Fruit fly (Drosophila melanogaster): ENCODE results near the gene raw.

Gene raw

DNA sequence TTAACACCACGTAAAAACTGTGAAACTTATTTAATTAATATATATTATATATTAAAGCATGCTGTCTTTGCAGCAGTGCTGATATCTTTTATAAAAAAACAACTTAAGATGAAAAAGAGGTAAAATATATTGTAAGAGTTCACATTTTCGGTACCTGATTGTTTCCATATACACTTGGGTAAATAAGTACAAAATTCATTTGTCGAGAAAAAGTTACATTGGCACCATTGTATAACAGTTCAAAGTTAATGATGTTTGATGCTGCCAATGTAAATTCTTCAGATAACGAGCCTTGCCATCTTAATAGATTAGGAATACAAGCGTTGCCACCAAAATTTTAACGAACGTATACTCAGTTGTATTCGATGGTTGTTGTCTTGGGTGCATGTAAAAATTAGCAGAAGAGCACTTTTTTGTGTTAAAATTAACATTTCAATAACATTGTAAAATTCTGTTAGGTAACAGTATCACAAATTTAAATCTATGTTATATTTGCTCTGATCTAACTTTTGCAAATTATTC lies 358 bp upstream of the raw start:
- TF ChIP-seq Sin3A (optimal IDR thresholded peaks at IDR 0.05) (no peak), h (optimal IDR thresholded peaks at IDR 0.05) (no peak), Myc (optimal IDR thresholded peaks at IDR 0.05) (no peak), ttk (optimal IDR thresholded peaks at IDR 0.05) (no peak), insv (optimal IDR thresholded peaks at IDR 0.05) (no peak), psq (optimal IDR thresholded peaks at IDR 0.05) (no peak)

DNA sequence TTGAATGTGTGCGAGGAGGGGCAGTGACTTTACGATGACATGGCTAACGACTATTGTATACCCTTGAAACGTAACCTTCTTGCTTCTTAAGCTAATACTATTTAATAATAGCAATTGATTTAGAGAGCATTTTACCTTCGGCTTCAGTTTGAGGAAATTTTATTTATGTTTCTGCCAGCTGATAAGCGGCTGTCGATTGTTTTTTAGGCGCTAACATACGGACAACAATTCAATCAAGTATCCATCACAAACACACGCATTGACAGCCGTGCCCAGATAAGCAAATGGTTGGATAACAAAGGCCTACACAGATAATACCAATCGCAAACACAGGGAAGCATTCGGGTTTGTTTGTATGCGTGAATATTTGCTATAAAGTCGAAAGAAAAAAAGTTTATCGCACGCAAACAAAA lies 2.2 kb downstream of the raw start:
- no peak for TF ChIP-seq insv (optimal IDR thresholded peaks at IDR 0.05)
- no peak for TF ChIP-seq h (optimal IDR thresholded peaks at IDR 0.05)
- no peak for TF ChIP-seq psq (optimal IDR thresholded peaks at IDR 0.05)
- TF ChIP-seq Sin3A (optimal IDR thresholded peaks at IDR 0.05), result no peak
- TF ChIP-seq ttk (optimal IDR thresholded peaks at IDR 0.05), result no peak
- no peak for TF ChIP-seq Myc (optimal IDR thresholded peaks at IDR 0.05)

DNA sequence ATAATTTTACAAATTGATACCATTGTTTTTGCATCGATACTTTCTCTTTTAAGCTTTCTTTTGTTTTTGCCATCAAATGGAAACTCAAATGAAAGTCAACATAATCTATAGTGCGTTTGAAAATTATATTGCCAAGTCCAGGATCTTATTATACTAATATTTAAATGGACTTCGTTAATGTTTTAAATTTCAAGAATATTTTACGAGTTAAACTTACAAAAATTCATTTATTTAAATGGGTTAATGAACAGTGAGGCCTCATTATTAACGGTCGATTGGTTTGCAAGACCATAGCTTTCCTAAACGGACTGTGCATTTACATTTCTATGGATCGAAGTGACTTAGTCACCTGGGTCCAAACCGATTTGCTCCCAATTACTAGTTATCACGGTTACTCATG lies 4.1 kb downstream of the raw start:
- TF ChIP-seq h (optimal IDR thresholded peaks at IDR 0.05), result no peak
- TF ChIP-seq psq (optimal IDR thresholded peaks at IDR 0.05), result no peak
- TF ChIP-seq Sin3A (optimal IDR thresholded peaks at IDR 0.05), result no peak
- no peak for TF ChIP-seq Myc (optimal IDR thresholded peaks at IDR 0.05)
- no peak for TF ChIP-seq ttk (optimal IDR thresholded peaks at IDR 0.05)
- TF ChIP-seq insv (optimal IDR thresholded peaks at IDR 0.05), result no peak

DNA sequence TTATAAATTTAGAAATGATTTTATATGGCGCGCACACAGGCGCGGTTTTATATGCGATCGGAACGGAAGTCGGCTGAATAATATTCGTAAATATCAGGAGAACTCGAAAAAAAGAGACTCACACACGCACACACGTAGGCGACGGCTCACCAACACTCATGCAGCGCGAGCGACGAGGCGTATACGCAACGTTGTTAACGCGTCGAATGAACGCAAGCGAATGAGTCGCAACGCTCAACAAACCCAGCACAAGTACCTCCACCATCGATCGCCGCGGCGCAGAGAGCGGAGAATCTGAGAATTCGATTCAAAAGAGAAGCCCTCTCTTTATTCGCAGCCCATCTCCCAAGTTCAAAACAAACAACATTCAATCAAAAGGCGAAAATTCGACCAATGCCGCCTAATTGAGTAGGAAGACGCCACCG lies 4.9 kb downstream of the raw start:
- TF ChIP-seq Myc (optimal IDR thresholded peaks at IDR 0.05) (no peak), h (optimal IDR thresholded peaks at IDR 0.05) (no peak), psq (optimal IDR thresholded peaks at IDR 0.05) (no peak), Sin3A (optimal IDR thresholded peaks at IDR 0.05) (no peak), insv (optimal IDR thresholded peaks at IDR 0.05) (no peak), ttk (optimal IDR thresholded peaks at IDR 0.05) (no peak)

DNA sequence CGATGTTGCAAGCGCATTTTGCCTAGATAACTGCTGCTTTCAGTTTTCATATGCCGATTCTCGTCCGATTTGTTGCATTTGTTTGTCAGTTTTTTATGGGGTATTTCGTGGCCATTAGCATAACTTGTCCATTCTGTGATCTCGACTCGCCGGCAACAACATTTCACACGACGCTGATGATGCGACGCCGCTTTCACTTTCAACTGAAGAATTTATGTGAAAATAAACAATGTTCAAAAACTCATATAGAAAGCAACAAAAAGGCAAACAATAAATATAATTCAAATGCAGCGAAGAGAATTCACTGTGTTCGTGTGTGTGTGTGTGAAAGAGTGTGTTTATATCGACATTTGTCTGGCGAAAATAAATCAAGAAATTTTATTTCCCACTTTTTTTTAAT lies 5.5 kb downstream of the raw start:
- TF ChIP-seq h (optimal IDR thresholded peaks at IDR 0.05) (no peak), ttk (optimal IDR thresholded peaks at IDR 0.05) (no peak), Myc (optimal IDR thresholded peaks at IDR 0.05) (no peak), psq (optimal IDR thresholded peaks at IDR 0.05) (no peak), insv (optimal IDR thresholded peaks at IDR 0.05) (no peak), Sin3A (optimal IDR thresholded peaks at IDR 0.05) (no peak)

DNA sequence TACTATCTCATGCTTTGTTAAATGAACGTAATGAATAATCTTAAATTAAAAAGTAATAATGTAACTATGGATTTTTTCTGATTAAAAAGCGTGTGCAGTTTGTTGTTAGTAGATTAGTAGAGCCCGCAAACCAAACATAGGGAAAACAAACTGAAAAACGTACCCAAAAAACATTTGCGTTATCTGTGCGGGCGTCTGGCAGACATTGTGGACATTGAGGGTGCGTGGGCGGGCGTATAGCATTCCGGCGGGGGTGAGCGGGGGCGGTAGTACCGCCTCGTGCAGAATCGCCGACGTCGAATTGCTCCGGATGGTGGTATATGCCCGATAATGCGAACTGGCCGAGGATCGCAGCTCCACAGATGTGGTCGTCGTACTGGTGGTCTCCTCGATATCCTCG lies 6.2 kb downstream of the raw start:
- TF ChIP-seq psq (optimal IDR thresholded peaks at IDR 0.05), result no peak
- TF ChIP-seq Myc (optimal IDR thresholded peaks at IDR 0.05), result no peak
- TF ChIP-seq Sin3A (optimal IDR thresholded peaks at IDR 0.05), result no peak
- TF ChIP-seq h (optimal IDR thresholded peaks at IDR 0.05), result no peak
- TF ChIP-seq insv (optimal IDR thresholded peaks at IDR 0.05), result no peak
- TF ChIP-seq ttk (optimal IDR thresholded peaks at IDR 0.05), result no peak

DNA sequence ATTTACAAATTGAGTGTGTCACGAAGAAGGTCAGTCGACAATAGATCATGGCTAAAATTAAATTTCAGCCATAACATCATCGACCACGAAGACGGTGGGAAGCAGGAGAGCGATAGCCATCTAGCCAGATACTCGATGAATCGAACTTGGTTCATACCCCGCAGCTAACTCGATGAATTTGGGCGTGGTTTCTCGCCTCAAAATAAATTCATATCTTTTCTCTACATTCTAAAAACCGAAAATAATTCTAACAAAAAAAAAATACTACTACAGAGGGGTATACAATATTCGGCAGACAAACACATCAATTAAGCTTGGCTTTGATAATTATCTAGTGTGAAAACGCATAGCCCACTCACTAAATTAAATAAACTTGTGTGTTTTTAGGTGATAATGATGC lies 7.8 kb downstream of the raw start:
- no peak for TF ChIP-seq psq (optimal IDR thresholded peaks at IDR 0.05)

DNA sequence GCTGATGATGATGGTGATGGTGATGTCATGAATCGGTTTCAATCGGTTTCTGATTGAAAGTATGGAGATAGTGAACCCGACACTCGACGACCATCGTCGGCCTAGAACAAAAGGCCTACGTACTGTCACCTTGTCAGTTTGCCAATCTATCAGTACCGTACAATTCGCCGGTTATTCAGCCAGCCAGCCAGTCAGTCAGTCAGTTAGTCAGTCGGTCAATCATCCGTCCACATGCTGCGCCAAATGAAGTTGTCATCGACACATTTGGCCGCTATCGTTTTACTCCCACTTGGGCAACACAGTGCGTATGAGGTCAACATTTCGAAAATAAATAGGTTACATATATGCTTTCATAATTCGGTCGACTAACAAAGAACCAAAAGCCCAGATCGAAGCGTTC lies 19.4 kb downstream of the raw start:
- TF ChIP-seq Sin3A (optimal IDR thresholded peaks at IDR 0.05), result no peak
- no peak for TF ChIP-seq ttk (optimal IDR thresholded peaks at IDR 0.05)
- TF ChIP-seq Myc (optimal IDR thresholded peaks at IDR 0.05), result no peak

DNA sequence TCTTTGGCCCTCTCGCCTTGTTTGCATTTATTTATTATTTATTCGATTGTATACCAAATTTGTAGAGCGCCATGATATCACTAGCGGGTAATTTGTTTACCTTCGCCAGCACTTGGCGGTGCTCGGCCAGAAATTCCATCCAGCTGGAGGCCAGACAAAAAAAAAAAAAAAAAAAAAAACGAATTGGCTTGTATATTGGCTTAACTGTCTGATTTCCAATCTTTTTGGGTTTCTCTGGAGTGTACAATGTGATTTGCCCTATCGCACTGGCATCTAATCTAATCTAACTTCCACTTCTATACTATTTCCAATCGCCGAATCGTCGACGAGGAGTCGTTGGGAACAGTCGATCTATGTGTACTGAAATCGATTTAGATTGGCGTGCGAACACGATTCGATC lies 20.7 kb downstream of the raw start:
- TF ChIP-seq insv (optimal IDR thresholded peaks at IDR 0.05), result no peak
- no peak for TF ChIP-seq ttk (optimal IDR thresholded peaks at IDR 0.05)
- no peak for TF ChIP-seq h (optimal IDR thresholded peaks at IDR 0.05)
- no peak for TF ChIP-seq Myc (optimal IDR thresholded peaks at IDR 0.05)

DNA sequence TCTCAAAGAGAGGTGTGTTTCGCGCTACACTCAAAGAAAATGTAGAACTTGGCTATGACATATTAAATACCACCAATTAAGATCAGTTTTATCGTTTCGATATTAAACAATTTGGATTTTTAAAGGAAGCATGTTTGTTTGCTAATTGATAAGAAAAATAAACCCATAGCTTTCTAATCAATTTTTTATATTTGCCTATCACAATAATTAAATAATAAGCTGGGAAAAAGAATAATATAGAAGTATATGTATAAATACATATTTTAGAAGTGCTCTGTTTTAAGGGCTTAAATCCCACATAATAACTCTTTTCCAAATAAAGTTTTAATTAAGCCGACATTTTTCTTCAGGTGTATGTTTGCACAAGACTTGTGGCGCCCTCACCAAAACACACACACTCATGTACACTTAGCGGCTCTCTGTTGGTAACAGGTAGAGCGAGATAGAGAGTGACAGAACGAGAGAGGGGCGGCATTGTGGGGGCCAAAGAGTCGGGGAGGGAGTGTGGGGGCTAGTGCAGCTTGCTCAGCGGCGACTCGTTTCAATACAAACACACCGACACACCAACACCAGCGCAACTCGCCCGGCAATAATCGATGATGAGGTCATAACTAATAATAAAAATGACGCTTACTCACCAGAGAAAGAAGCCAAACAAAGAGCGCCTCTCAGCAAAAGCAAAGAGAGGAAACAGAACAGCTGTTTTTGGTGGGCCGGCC lies 22.7 kb downstream of the raw start:
- TF ChIP-seq Sin3A (optimal IDR thresholded peaks at IDR 0.05) (no peak), ttk (optimal IDR thresholded peaks at IDR 0.05) (no peak), psq (optimal IDR thresholded peaks at IDR 0.05) (no peak), Myc (optimal IDR thresholded peaks at IDR 0.05) (no peak), insv (optimal IDR thresholded peaks at IDR 0.05) (no peak)

DNA sequence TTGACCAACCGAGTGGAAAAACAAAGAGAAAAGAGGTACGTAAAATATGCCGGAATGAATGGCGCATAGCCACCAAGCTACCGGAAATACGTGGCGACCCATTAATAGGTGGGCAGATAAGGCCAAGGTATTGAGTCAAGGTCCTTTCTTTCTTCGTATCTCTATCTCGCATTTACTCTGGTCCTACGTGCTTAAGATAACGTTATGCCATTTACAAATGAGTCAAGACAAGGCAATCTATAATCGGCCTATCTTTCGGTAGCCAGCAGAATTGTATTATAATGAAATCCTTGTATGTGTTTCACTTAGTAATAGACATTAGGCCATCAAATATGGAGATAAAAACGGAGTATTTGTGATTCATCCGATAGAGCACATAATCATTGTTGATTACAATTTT lies 24.1 kb downstream of the raw start:
- TF ChIP-seq insv (optimal IDR thresholded peaks at IDR 0.05), result no peak
- no peak for TF ChIP-seq Sin3A (optimal IDR thresholded peaks at IDR 0.05)
- TF ChIP-seq psq (optimal IDR thresholded peaks at IDR 0.05), result no peak
- TF ChIP-seq ttk (optimal IDR thresholded peaks at IDR 0.05), result no peak

DNA sequence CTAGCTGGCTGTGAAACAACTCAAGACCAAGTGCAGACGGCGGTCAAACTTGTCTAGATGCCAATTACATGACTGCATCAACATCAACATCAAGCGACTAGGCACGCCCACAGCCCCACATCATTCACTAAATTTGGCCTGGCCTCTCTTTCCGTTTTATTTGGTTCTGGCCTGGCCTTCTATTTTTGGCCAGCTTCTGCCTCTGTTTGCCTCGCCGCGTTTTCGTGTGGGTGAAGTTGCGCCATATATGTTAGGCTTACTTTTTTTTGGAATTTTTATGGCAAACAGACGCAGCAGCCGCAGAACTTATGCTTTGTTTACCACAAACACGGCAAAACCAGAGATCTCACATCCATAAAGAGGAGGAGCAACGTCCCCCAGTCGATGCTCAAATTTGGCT lies 25.0 kb downstream of the raw start:
- no peak for TF ChIP-seq insv (optimal IDR thresholded peaks at IDR 0.05)
- TF ChIP-seq psq (optimal IDR thresholded peaks at IDR 0.05), result no peak
- no peak for TF ChIP-seq ttk (optimal IDR thresholded peaks at IDR 0.05)
- TF ChIP-seq Sin3A (optimal IDR thresholded peaks at IDR 0.05), result no peak
- TF ChIP-seq Myc (optimal IDR thresholded peaks at IDR 0.05), result no peak
- TF ChIP-seq h (optimal IDR thresholded peaks at IDR 0.05), result no peak

DNA sequence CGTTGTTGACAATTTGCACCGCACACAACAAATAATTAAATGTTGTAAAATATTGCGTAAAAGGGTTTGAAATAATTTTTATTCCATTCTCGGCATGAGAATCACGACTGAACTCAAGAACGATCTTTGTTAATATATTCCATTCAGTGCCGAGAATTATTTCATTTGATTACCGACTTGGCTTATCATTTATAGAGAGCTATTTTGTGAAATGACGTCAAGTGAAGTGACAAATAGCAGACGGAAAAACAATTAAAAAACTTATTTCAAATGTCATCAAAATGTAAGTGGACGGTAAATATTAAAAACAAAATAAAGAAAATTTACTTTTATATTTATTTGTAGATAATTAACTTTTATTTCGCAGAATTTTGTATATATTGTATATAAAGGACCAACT lies 25.9 kb downstream of the raw start:
- no peak for TF ChIP-seq psq (optimal IDR thresholded peaks at IDR 0.05)
- TF ChIP-seq Sin3A (optimal IDR thresholded peaks at IDR 0.05), result no peak
- TF ChIP-seq ttk (optimal IDR thresholded peaks at IDR 0.05), result no peak
- no peak for TF ChIP-seq Myc (optimal IDR thresholded peaks at IDR 0.05)
- TF ChIP-seq h (optimal IDR thresholded peaks at IDR 0.05), result no peak
- TF ChIP-seq insv (optimal IDR thresholded peaks at IDR 0.05), result no peak
